Fruit fly (Drosophila melanogaster) whole organism, embryonic: ENCODE results near the gene bero.
A peak's percentile ranks its signal among the peaks of the same experiment; 100 is the strongest.

Experiments
- ATbp ChIP-seq: fragments of 200-800 bp; sonication (Bioruptor generic); optimal IDR thresholded peaks from 2 replicates; lab custom pipeline; 2017; ENCODE audit warnings: missing biosample characterization, mild to moderate bottlenecking, missing genetic modification characterization, missing genetic modification reagents
- CG10979 ChIP-seq: fragments of 200-800 bp; sonication (Bioruptor generic); optimal IDR thresholded peaks from 2 replicates; lab custom pipeline; 2018; ENCODE audit warnings: missing biosample characterization, mild to moderate bottlenecking, missing genetic modification characterization, moderate library complexity
- CG13775 ChIP-seq: fragments of 200-800 bp; sonication (Bioruptor generic); optimal IDR thresholded peaks from 3 replicates; lab custom pipeline; 2017; ENCODE audit warnings: missing biosample characterization, mild to moderate bottlenecking, missing genetic modification characterization
- CG14441 ChIP-seq: fragments of 200-800 bp; sonication (Bioruptor generic); IDR thresholded peaks from 2 replicates; pipeline ENCODE4 v1.3.6; 2022; ENCODE audit warnings: missing biosample characterization, missing genetic modification characterization
- CG1603 ChIP-seq: fragments of 200-800 bp; sonication (Bioruptor generic); optimal IDR thresholded peaks from 2 replicates; lab custom pipeline; 2019; ENCODE audit warnings: missing biosample characterization, mild to moderate bottlenecking, missing genetic modification characterization, moderate library complexity
- CG34224 ChIP-seq: fragments of 200-800 bp; sonication (Bioruptor generic); IDR thresholded peaks from 3 replicates; pipeline ENCODE4 v1.3.6; 2022; ENCODE audit warnings: missing biosample characterization, missing genetic modification characterization; ENCODE audit not compliant: partially characterized antibody
- CG4282 ChIP-seq: fragments of 200-800 bp; sonication (Bioruptor generic); optimal IDR thresholded peaks from 2 replicates; lab custom pipeline; 2016; ENCODE audit warnings: missing biosample characterization, missing genetic modification characterization
- CG4854 ChIP-seq: fragments of 200-800 bp; sonication (Bioruptor generic); optimal IDR thresholded peaks from 2 replicates; lab custom pipeline; 2016; ENCODE audit warnings: missing biosample characterization, missing genetic modification characterization, inconsistent platforms
- CG6813 ChIP-seq: fragments of 200-800 bp; sonication (Bioruptor generic); optimal IDR thresholded peaks from 2 replicates; lab custom pipeline; 2017; ENCODE audit warnings: missing biosample characterization, missing genetic modification characterization, mild to moderate bottlenecking, moderate library complexity, missing genetic modification reagents
- CG8089 ChIP-seq: fragments of 200-800 bp; sonication (Bioruptor generic); optimal IDR thresholded peaks from 3 replicates; lab custom pipeline; 2016; ENCODE audit warnings: missing biosample characterization, missing genetic modification characterization
- CG9215 ChIP-seq: fragments of 200-800 bp; sonication (Bioruptor generic); IDR thresholded peaks from 2 replicates; pipeline ENCODE4 v1.3.6; 2022; ENCODE audit warnings: missing biosample characterization, missing genetic modification characterization
- Dbx ChIP-seq: fragments of 200-800 bp; sonication (Bioruptor generic); IDR thresholded peaks from 3 replicates; pipeline ENCODE4 v1.3.6; 2022; ENCODE audit warnings: missing biosample characterization, missing genetic modification characterization
- Dfd ChIP-seq, 2 experiments: fragments of >200 bp; optimal IDR thresholded peaks; 2 replicates each; lab custom pipeline; 2017; ENCODE audit warnings: missing biosample characterization in 2 of 2, missing genetic modification characterization in 2 of 2
- Dip3 ChIP-seq: fragments of 200-800 bp; sonication (Bioruptor generic); optimal IDR thresholded peaks from 3 replicates; lab custom pipeline; 2016; ENCODE audit warnings: missing biosample characterization, missing genetic modification characterization
- Dll ChIP-seq: fragments of 200-800 bp; sonication (Bioruptor generic); IDR thresholded peaks from 4 replicates; pipeline ENCODE4 v1.3.6; 2022; ENCODE audit warnings: missing biosample characterization, missing genetic modification characterization; ENCODE audit not compliant: partially characterized antibody
- Dp ChIP-seq: fragments of 200-800 bp; sonication (Bioruptor generic); optimal IDR thresholded peaks from 2 replicates; lab custom pipeline; 2018; ENCODE audit warnings: missing biosample characterization, mild to moderate bottlenecking, missing genetic modification characterization, moderate library complexity
- Gug ChIP-seq: fragments of 200-800 bp; sonication (Bioruptor generic); IDR thresholded peaks from 4 replicates; pipeline ENCODE4 v1.3.6; 2022; ENCODE audit warnings: missing biosample characterization, missing genetic modification characterization
- HLH4C ChIP-seq: fragments of 200-800 bp; sonication (Bioruptor generic); IDR thresholded peaks from 3 replicates; pipeline ENCODE4 v1.3.6; 2022; ENCODE audit warnings: missing biosample characterization, missing genetic modification characterization; ENCODE audit not compliant: partially characterized antibody
- HLH54F ChIP-seq: fragments of 200-800 bp; sonication (Bioruptor generic); optimal IDR thresholded peaks from 3 replicates; lab custom pipeline; 2016; ENCODE audit warnings: missing biosample characterization, missing genetic modification characterization
- HmgZ ChIP-seq: fragments of 200-800 bp; sonication (Bioruptor generic); optimal IDR thresholded peaks from 2 replicates; lab custom pipeline; 2018; ENCODE audit warnings: missing biosample characterization, mild to moderate bottlenecking, missing genetic modification characterization
- MBD-R2 ChIP-seq: fragments of 200-800 bp; sonication (Bioruptor generic); IDR thresholded peaks from 2 replicates; pipeline ENCODE4 v1.3.6; 2022; ENCODE audit warnings: missing biosample characterization, missing genetic modification characterization
- MESR4 ChIP-seq: fragments of 200-800 bp; sonication (Bioruptor generic); optimal IDR thresholded peaks from 2 replicates; lab custom pipeline; 2018; ENCODE audit warnings: missing biosample characterization, mild to moderate bottlenecking, missing genetic modification characterization, moderate library complexity
- NC2α ChIP-seq: fragments of 200-800 bp; sonication (Bioruptor generic); optimal IDR thresholded peaks from 2 replicates; lab custom pipeline; 2016; ENCODE audit warnings: missing biosample characterization, missing genetic modification characterization
- Spps ChIP-seq: fragments of 200-800 bp; sonication (Bioruptor generic); optimal IDR thresholded peaks from 2 replicates; lab custom pipeline; 2018; ENCODE audit warnings: missing biosample characterization, mild to moderate bottlenecking, missing genetic modification characterization
- Sry-δ ChIP-seq: fragments of 200-800 bp; sonication (Bioruptor generic); optimal IDR thresholded peaks from 2 replicates; lab custom pipeline; 2016; ENCODE audit warnings: missing biosample characterization, missing genetic modification characterization
- Taf1 ChIP-seq: fragments of 200-800 bp; sonication (Bioruptor generic); IDR thresholded peaks from 2 replicates; pipeline ENCODE4 v1.3.6; 2022; ENCODE audit warnings: missing biosample characterization, missing genetic modification characterization
- Trl ChIP-seq, 3 experiments: fragments of >200 bp in 2 of 3; fragments of 200-800 bp in 1 of 3; sonication (Bioruptor generic) in 1 of 3; optimal IDR thresholded peaks; 2 replicates in 1 of 3; 3 replicates in 2 of 3; lab custom pipeline; 2016 to 2017; ENCODE audit warnings: missing biosample characterization in 1 of 3, missing genetic modification characterization in 1 of 3
- Xbp1 ChIP-seq: fragments of 200-800 bp; sonication (Bioruptor generic); optimal IDR thresholded peaks from 3 replicates; lab custom pipeline; 2016; ENCODE audit warnings: missing biosample characterization, mild to moderate bottlenecking, missing genetic modification characterization
- bbx ChIP-seq: fragments of 200-800 bp; sonication (Bioruptor generic); IDR thresholded peaks from 2 replicates; pipeline ENCODE4 v1.3.6; 2022; ENCODE audit warnings: missing biosample characterization, missing genetic modification characterization; ENCODE audit not compliant: partially characterized antibody
- bcd ChIP-seq: fragments of 200-800 bp; sonication (Bioruptor generic); optimal IDR thresholded peaks from 2 replicates; lab custom pipeline; 2017; ENCODE audit warnings: missing biosample characterization, mild to moderate bottlenecking, missing genetic modification characterization
- chinmo ChIP-seq: fragments of 200-800 bp; sonication (Bioruptor generic); IDR thresholded peaks from 4 replicates; pipeline ENCODE4 v1.3.6; 2022; ENCODE audit warnings: missing biosample characterization, missing genetic modification characterization; ENCODE audit not compliant: partially characterized antibody
- disco-r ChIP-seq: fragments of 200-800 bp; sonication (Bioruptor generic); optimal IDR thresholded peaks from 2 replicates; lab custom pipeline; 2016; ENCODE audit warnings: missing biosample characterization, missing genetic modification characterization
- dmrt11E ChIP-seq: fragments of 200-800 bp; sonication (Bioruptor generic); optimal IDR thresholded peaks from 3 replicates; lab custom pipeline; 2018; ENCODE audit warnings: missing biosample characterization, mild to moderate bottlenecking, missing genetic modification characterization, moderate library complexity
- ftz-f1 ChIP-seq: fragments of 200-800 bp; sonication (Bioruptor generic); optimal IDR thresholded peaks from 2 replicates; lab custom pipeline; 2016; ENCODE audit warnings: missing biosample characterization, missing genetic modification characterization
- gfzf ChIP-seq: fragments of 200-800 bp; sonication (Bioruptor generic); optimal IDR thresholded peaks from 2 replicates; lab custom pipeline; 2016; ENCODE audit warnings: missing biosample characterization, mild to moderate bottlenecking, missing genetic modification characterization, moderate library complexity
- gsb-n ChIP-seq: fragments of 200-800 bp; sonication (Bioruptor generic); optimal IDR thresholded peaks from 3 replicates; lab custom pipeline; 2018; ENCODE audit warnings: missing biosample characterization, mild to moderate bottlenecking, missing genetic modification characterization
- klu ChIP-seq: fragments of 200-800 bp; sonication (Bioruptor generic); IDR thresholded peaks from 2 replicates; pipeline ENCODE4 v1.3.6; 2022; ENCODE audit warnings: missing biosample characterization, missing genetic modification characterization
- maf-S ChIP-seq: fragments of 200-800 bp; sonication (Bioruptor generic); optimal IDR thresholded peaks from 2 replicates; lab custom pipeline; 2016; ENCODE audit warnings: missing biosample characterization, missing genetic modification characterization
- nerfin-2 ChIP-seq: fragments of 200-800 bp; sonication (Bioruptor generic); IDR thresholded peaks from 2 replicates; pipeline ENCODE4 v1.3.6; 2022; ENCODE audit warnings: missing biosample characterization, missing genetic modification characterization; ENCODE audit not compliant: partially characterized antibody
- nmo ChIP-seq: fragments of 200-800 bp; sonication (Bioruptor generic); optimal IDR thresholded peaks from 2 replicates; lab custom pipeline; 2018; ENCODE audit warnings: missing biosample characterization, mild to moderate bottlenecking, missing genetic modification characterization, moderate library complexity
- otp ChIP-seq: fragments of 200-800 bp; sonication (Bioruptor generic); IDR thresholded peaks from 3 replicates; pipeline ENCODE4, ENCODE4 v1.3.6; 2022; ENCODE audit warnings: missing biosample characterization, missing genetic modification characterization
- pros ChIP-seq: fragments of 200-800 bp; sonication (Bioruptor generic); optimal IDR thresholded peaks from 3 replicates; lab custom pipeline; 2019; ENCODE audit warnings: missing biosample characterization, mild to moderate bottlenecking, missing genetic modification characterization, moderate library complexity
- sc ChIP-seq, 3 experiments: fragments of >200 bp in 2 of 3; fragments of 200-800 bp in 1 of 3; sonication (Bioruptor generic) in 1 of 3; optimal IDR thresholded peaks; 2 replicates in 2 of 3; 3 replicates in 1 of 3; lab custom pipeline; 2017; ENCODE audit warnings: mild to moderate bottlenecking in 1 of 3, missing biosample characterization in 1 of 3, missing genetic modification characterization in 1 of 3, missing genetic modification reagents in 1 of 3
- slp2 ChIP-seq: fragments of 200-800 bp; sonication (Bioruptor generic); optimal IDR thresholded peaks from 2 replicates; lab custom pipeline; 2016; ENCODE audit warnings: missing biosample characterization, missing genetic modification characterization
- tna ChIP-seq: fragments of 200-800 bp; sonication (Bioruptor generic); IDR thresholded peaks from 2 replicates; pipeline ENCODE4 v1.3.6; 2022; ENCODE audit warnings: missing biosample characterization, missing genetic modification characterization; ENCODE audit not compliant: partially characterized antibody
- trem ChIP-seq: fragments of 200-800 bp; optimal IDR thresholded peaks from 3 replicates; lab custom pipeline; 2019; ENCODE audit warnings: missing biosample characterization, mild to moderate bottlenecking, missing genetic modification characterization, moderate library complexity
- zfh2 ChIP-seq: fragments of 200-800 bp; sonication (Bioruptor generic); optimal IDR thresholded peaks from 2 replicates; lab custom pipeline; 2016; ENCODE audit warnings: missing biosample characterization, missing genetic modification characterization

bero gene

DNA sequence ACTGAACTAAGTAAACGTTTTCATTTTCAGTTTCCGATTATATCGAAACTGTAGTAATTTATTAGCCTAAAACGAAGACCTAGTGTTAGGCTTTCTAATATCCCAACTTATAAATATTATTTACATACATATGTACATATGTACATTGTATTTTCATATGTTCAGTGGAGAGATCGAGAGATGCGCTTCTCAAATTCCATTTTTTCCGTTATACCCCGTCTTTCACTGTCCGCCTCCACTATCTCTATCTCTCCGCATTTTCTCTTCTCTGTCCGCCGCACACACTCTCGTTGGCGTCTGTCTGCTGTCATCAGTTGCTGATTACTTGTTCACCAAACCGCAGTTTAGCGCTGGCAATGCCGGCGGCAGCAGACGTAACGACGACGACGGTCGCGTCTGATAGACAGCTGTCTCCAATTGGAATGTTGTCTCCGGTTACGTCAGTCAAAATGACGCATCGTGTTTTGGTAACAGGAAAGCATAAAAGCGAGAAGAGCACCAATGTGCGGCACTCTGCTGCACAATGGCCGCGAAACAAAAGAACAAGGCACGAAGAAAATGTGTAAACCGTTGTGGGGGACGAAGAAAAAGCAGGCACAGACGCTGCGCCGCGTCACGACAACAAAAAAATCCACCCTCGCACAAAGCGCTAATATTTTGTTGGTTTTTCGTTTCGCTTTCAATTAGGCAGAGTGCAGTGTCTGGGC lies 35.9 kb upstream of the bero start, which contains the start of gene CG9331 (continued):
- TF ChIP-seq CG13775 (no peak), Dip3 (GFP tag; lab: Kevin White, UChicago) (no peak), ftz-f1 (GFP tag; lab: Kevin White, UChicago) (peak; percentile 46), CG9215 (GFP tag; lab: Robert Waterston, UW) (peak; percentile 84), klu (GFP tag; lab: Robert Waterston, UW) (no peak), Dp (GFP tag; lab: Kevin White, UChicago) (no peak), sc (optimal IDR thresholded peaks at IDR 0.05; lab: Kevin White, UChicago) (no peak), sc (GFP tag; optimal IDR thresholded peaks at IDR 0.05; lab: Kevin White, UChicago) (no peak), CG10979 (tag; lab: Kevin White, UChicago) (no peak), NC2α (GFP tag; lab: Kevin White, UChicago) (no peak), CG8089 (GFP tag; lab: Kevin White, UChicago) (no peak), slp2 (GFP tag; lab: Kevin White, UChicago) (no peak), Trl (optimal IDR thresholded peaks at IDR 0.05; lab: Kevin White, UChicago) (peak; percentile 55 to 66), Trl (GFP tag; optimal IDR thresholded peaks at IDR 0.05; lab: Kevin White, UChicago) (no peak), Dll (GFP tag; lab: Robert Waterston, UW) (peak; percentile 57; the same call in 3 of the 4 replicates), Sry-δ (GFP tag; lab: Kevin White, UChicago) (no peak), chinmo (peak; percentile 77; the same call in 2 of the 4 replicates), Spps (tag; lab: Kevin White, UChicago) (no peak), Dbx (GFP tag; lab: Robert Waterston, UW) (no peak), HLH54F (GFP tag; lab: Kevin White, UChicago) (no peak), pros (GFP tag; lab: Kevin White, UChicago) (peak; percentile 96), nerfin-2 (GFP tag; lab: Robert Waterston, UW) (peak; percentile 53; the same call in 1 of the 2 replicates), gsb-n (tag; lab: Kevin White, UChicago) (no peak), trem (tag; lab: Kevin White, UChicago) (no peak), Taf1 (GFP tag; lab: Robert Waterston, UW) (no peak), maf-S (GFP tag; lab: Kevin White, UChicago) (no peak), CG6813 (GFP tag; lab: Kevin White, UChicago) (peak; percentile 38), MESR4 (GFP tag; lab: Kevin White, UChicago) (no peak), otp (GFP tag; lab: Robert Waterston, UW) (0 out of 3 replicates have a peak, but pooled peaks have one; percentile 30), ATbp (GFP tag; lab: Kevin White, UChicago) (no peak), disco-r (no peak), CG1603 (tag; lab: Kevin White, UChicago) (no peak), CG34224 (GFP tag; lab: Robert Waterston, UW) (peak; percentile 59; the same call in 2 of the 3 replicates), CG4282 (GFP tag; lab: Kevin White, UChicago) (no peak), CG14441 (GFP tag; lab: Robert Waterston, UW) (no peak), bcd (GFP tag; lab: Kevin White, UChicago) (no peak), Xbp1 (no peak), zfh2 (GFP tag; lab: Kevin White, UChicago) (no peak), bbx (GFP tag; lab: Robert Waterston, UW) (peak; percentile 75; the same call in 1 of the 2 replicates), Gug (no peak), HLH4C (GFP tag; lab: Robert Waterston, UW) (peak; percentile 48; the same call in 1 of the 3 replicates), tna (GFP tag; lab: Robert Waterston, UW) (peak; percentile 46; the same call in 1 of the 2 replicates), gfzf (GFP tag; lab: Kevin White, UChicago) (no peak), Dfd (GFP tag; optimal IDR thresholded peaks at IDR 0.05; lab: Kevin White, UChicago) (no peak), CG4854 (GFP tag; lab: Kevin White, UChicago) (no peak), HmgZ (tag; lab: Kevin White, UChicago) (no peak), nmo (GFP tag; lab: Kevin White, UChicago) (no peak), dmrt11E (tag; lab: Kevin White, UChicago) (no peak), MBD-R2 (GFP tag; lab: Robert Waterston, UW) (peak; percentile 24; the same call in 1 of the 2 replicates)
